Worm (Caenorhabditis elegans) whole organism, early embryonic: Measurements from ENCODE around the gene ZK353.3.

Experiments used
- B0310.2 ChIP-seq: sonication (generic microtip); optimal IDR thresholded peaks from 2 replicates; lab custom pipeline; 2016; ENCODE audit warnings: mild to moderate bottlenecking, missing genetic modification characterization, missing compliant biosample characterization
- F13C5.2 ChIP-seq: sonication (generic microtip); optimal IDR thresholded peaks from 2 replicates; lab custom pipeline; 2017; ENCODE audit warnings: mild to moderate bottlenecking, missing genetic modification characterization, inconsistent platforms, missing compliant biosample characterization
- aly-1 ChIP-seq: sonication (generic microtip); optimal IDR thresholded peaks from 2 replicates; lab custom pipeline; 2016; ENCODE audit warnings: missing genetic modification characterization, missing compliant biosample characterization
- ama-1 ChIP-seq: fragments of 150-350 bp; optimal IDR thresholded peaks from 2 replicates; lab custom pipeline; 2014
- ceh-13 ChIP-seq: fragments of 200-800 bp; sonication (Bioruptor generic); optimal IDR thresholded peaks from 2 replicates; lab custom pipeline; 2018; ENCODE audit warnings: mild to moderate bottlenecking, missing genetic modification characterization, missing compliant biosample characterization
- ceh-36 ChIP-seq: sonication (generic microtip); optimal IDR thresholded peaks from 2 replicates; lab custom pipeline; 2016; ENCODE audit warnings: missing genetic modification characterization, inconsistent platforms, missing compliant biosample characterization
- ets-7 ChIP-seq: sonication (generic microtip); optimal IDR thresholded peaks from 2 replicates; lab custom pipeline; 2016; ENCODE audit warnings: missing genotype, missing genetic modification characterization, missing compliant biosample characterization
- flt-1 ChIP-seq: fragments of 200-800 bp; sonication (Bioruptor generic); IDR thresholded peaks from 2 replicates; pipeline ENCODE4 v1.3.6; 2022; ENCODE audit warnings: missing genetic modification characterization, missing compliant biosample characterization
- hmbx-1 ChIP-seq: sonication (generic microtip); optimal IDR thresholded peaks from 2 replicates; lab custom pipeline; 2016; ENCODE audit warnings: mild to moderate bottlenecking, missing genetic modification characterization, missing compliant biosample characterization
- hmg-4 ChIP-seq: fragments of 200-800 bp; sonication (Bioruptor generic); optimal IDR thresholded peaks from 2 replicates; lab custom pipeline; 2018; ENCODE audit warnings: mild to moderate bottlenecking, missing genetic modification characterization, missing compliant biosample characterization
- hnd-1 ChIP-seq: sonication (generic microtip); optimal IDR thresholded peaks from 2 replicates; lab custom pipeline; 2016; ENCODE audit warnings: missing genetic modification characterization, missing compliant biosample characterization
- pes-1 ChIP-seq: fragments of 200-800 bp; sonication (Bioruptor generic); IDR thresholded peaks from 2 replicates; pipeline ENCODE4 v1.3.6; 2022; ENCODE audit warnings: missing genetic modification reagents, missing genetic modification characterization, missing compliant biosample characterization
- scrt-1 ChIP-seq: fragments of 200-800 bp; sonication (Bioruptor generic); IDR thresholded peaks from 2 replicates; pipeline ENCODE4 v1.3.6; 2022; ENCODE audit warnings: missing genetic modification characterization, missing compliant biosample characterization
- sea-1 ChIP-seq: fragments of 200-800 bp; sonication (Bioruptor generic); conservative IDR thresholded peaks from 2 replicates; pipeline ENCODE4 v1.3.6; 2022; ENCODE audit warnings: missing genetic modification characterization, missing compliant biosample characterization
- tbx-11 ChIP-seq: fragments of 200-800 bp; sonication (Bioruptor generic); IDR thresholded peaks from 2 replicates; pipeline ENCODE4 v1.3.6; 2022; ENCODE audit warnings: missing genetic modification characterization, missing compliant biosample characterization
- tbx-37 ChIP-seq: fragments of 200-800 bp; sonication (Bioruptor generic); conservative IDR thresholded peaks from 2 replicates; pipeline ENCODE4 v1.3.6; 2022; ENCODE audit warnings: missing genetic modification reagents, missing genetic modification characterization, missing compliant biosample characterization
- tra-4 ChIP-seq: sonication (generic microtip); optimal IDR thresholded peaks from 2 replicates; lab custom pipeline; 2017; ENCODE audit warnings: missing genetic modification characterization, missing compliant biosample characterization

Gene ZK353.3

DNA sequence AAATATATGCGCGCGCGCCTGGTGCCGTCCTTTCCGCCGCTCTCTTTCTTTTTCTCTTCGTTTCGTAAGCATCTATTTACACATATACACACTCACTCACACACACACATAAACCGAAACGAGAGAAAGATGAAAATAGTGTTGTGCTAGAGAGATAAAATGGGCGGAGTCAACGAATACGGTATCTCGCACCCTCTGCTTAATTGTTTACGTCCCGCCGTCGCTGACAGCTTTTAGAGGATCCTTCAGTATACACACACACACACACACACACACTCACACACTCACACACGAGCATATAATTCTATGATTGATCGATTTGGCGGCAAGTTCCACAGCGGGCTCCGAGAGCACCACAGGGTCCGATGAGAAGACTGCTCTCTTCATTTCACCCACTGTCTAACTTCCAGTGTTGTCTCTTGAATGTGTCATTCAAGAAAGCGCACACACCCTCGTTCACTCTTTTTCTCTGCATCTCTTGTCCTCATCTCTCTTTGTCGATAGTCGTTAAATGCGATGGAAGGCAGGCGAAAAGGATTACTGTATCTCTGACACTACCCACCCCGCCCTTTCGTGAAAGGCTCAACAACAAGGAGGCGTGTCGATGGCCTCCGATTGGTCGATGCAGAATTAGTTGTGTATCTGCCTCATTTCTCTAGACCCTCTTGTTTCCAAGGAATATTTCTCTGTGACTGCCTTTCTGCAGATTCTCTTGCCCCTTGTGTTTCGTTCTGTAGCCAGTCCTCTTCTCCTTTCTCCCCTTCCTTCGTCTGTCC is 21.6 kb downstream of the ZK353.3 start:
- no peak for TF ChIP-seq ets-7
- no peak for TF ChIP-seq scrt-1 (GFP tag; lab: Robert Waterston, UW)
- no peak for TF ChIP-seq tbx-37 (GFP tag; lab: Robert Waterston, UW)
- TF ChIP-seq hnd-1: no peak
- TF ChIP-seq sea-1 (GFP tag; lab: Robert Waterston, UW): no peak
- no peak for TF ChIP-seq hmbx-1 (tag; lab: Kevin White, UChicago)
- no peak for TF ChIP-seq ama-1 (lab: Kevin White, UChicago)
- TF ChIP-seq ceh-13 (GFP tag; lab: Kevin White, UChicago): no peak
- TF ChIP-seq B0310.2: peak; percentile 26
- no peak for TF ChIP-seq tra-4 (tag; lab: Kevin White, UChicago)
- peak; percentile 47 for TF ChIP-seq hmg-4 (GFP tag; lab: Kevin White, UChicago)
- TF ChIP-seq F13C5.2 (tag; lab: Kevin White, UChicago): peak; percentile 15
- TF ChIP-seq ceh-36 (tag; lab: Kevin White, UChicago): no peak
- 0 out of 2 replicates have a peak, but pooled peaks have one; percentile 2 for TF ChIP-seq flt-1
- no peak for TF ChIP-seq pes-1 (GFP tag; lab: Robert Waterston, UW)
- no peak for TF ChIP-seq aly-1 (tag; lab: Kevin White, UChicago)
- TF ChIP-seq tbx-11: no peak

DNA sequence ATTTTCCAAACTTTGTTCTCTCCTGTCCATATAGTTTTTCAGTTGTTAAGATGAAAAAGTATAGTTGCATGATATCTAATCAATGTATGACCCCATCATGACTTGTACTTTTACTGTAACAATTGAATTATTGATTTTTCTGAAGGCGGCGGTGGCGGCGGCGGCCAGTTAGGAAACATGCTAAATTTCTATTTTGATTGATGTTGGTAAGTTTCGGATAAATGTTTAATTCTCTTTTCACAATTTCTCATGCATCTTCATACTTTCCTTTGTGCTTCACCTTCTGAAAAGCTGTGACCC is 22.1 kb downstream of the ZK353.3 start, which contains the start of gene sor-1:
TSS of gene sor-1 (plus strand) at position 201 of the 300 bp plus-strand sequence.
- no peak for TF ChIP-seq ets-7
- no peak for TF ChIP-seq hnd-1
- TF ChIP-seq tbx-11: no peak
- no peak for TF ChIP-seq hmbx-1 (tag; lab: Kevin White, UChicago)
- no peak for TF ChIP-seq ama-1 (lab: Kevin White, UChicago)
- TF ChIP-seq tbx-37 (GFP tag; lab: Robert Waterston, UW): no peak
- TF ChIP-seq ceh-13 (GFP tag; lab: Kevin White, UChicago): no peak
- TF ChIP-seq B0310.2: no peak
- no peak for TF ChIP-seq scrt-1 (GFP tag; lab: Robert Waterston, UW)
- no peak for TF ChIP-seq aly-1 (tag; lab: Kevin White, UChicago)

DNA sequence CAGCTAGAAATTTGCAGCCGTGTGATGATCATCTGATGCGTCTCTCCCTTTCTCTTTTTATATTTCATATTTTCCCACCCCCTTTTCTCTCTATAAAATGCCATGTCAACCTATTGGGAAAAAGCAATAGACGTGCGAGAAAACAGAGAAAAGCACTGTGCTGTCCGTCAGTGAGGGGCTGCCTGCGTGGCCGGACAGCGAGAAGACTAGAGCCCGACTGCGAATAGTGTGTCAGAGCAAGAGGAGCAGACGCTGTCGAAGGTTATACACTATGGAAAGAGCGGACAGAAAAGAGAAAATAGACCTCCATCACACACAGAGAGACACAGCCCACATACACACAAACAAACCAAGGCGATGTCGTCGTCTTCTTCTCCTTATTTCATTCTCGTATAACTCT is 29.3 kb downstream of the ZK353.3 start:
- TF ChIP-seq hmg-4 (GFP tag; lab: Kevin White, UChicago) (peak; percentile 83), F13C5.2 (tag; lab: Kevin White, UChicago) (peak; percentile 58), hmbx-1 (tag; lab: Kevin White, UChicago) (no peak)

DNA sequence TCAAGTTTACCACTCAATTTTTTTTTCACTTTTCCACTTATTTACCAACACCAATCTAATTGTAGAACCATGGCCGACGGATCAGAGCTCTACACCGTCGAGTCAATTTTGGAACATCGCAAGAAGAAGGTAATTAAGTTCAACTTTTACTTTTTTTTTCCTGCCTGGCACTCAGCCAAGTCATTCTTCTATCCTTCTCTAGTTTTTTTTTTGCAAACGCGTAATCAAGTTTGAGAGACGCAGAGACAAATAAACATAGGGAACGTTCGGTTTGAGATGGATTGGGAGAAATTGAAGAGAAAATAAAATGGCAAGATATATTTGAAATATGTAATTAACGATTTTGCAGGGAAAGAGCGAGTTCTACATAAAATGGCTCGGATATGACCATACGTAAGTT is 30.5 kb downstream of the ZK353.3 start, which contains the start of gene cec-1:
TSS of gene cec-1 (plus strand) at position 63 of the 400 bp plus-strand sequence.
- TF ChIP-seq ama-1 (lab: Kevin White, UChicago): no peak
- TF ChIP-seq ets-7: no peak
- no peak for TF ChIP-seq hnd-1
- TF ChIP-seq hmg-4 (GFP tag; lab: Kevin White, UChicago): no peak
- no peak for TF ChIP-seq B0310.2
- TF ChIP-seq F13C5.2 (tag; lab: Kevin White, UChicago): no peak
- TF ChIP-seq tra-4 (tag; lab: Kevin White, UChicago): no peak
- no peak for TF ChIP-seq tbx-11
- TF ChIP-seq flt-1: no peak
- TF ChIP-seq ceh-13 (GFP tag; lab: Kevin White, UChicago): no peak
- no peak for TF ChIP-seq tbx-37 (GFP tag; lab: Robert Waterston, UW)

DNA sequence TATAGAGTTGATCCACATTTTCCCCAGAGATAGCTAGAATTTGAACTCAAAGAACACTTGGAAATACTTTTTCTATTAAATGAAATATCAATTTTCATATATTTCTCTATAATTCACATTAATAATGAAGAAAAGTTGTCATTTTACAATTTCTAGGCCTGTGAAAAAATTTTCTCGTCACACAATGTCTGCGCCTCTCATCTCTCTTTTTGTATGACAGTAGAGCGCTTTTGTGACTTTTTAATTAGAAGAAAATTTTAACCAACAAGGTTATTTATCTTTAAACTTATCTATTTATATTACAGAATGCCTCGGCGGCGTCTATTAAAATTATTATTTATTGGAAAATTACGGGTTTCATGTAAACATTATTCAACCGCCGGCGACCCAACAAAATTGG is 33.2 kb downstream of the ZK353.3 start, which contains the start of gene ZK1236.1:
TSS of gene ZK1236.1 (plus strand) at position 263 of the 400 bp plus-strand sequence.
- TF ChIP-seq aly-1 (tag; lab: Kevin White, UChicago) (no peak), sea-1 (GFP tag; lab: Robert Waterston, UW) (no peak), hmg-4 (GFP tag; lab: Kevin White, UChicago) (no peak), ets-7 (no peak), tbx-11 (no peak), flt-1 (no peak), tbx-37 (GFP tag; lab: Robert Waterston, UW) (no peak), ceh-13 (GFP tag; lab: Kevin White, UChicago) (no peak), ceh-36 (tag; lab: Kevin White, UChicago) (no peak), F13C5.2 (tag; lab: Kevin White, UChicago) (no peak), pes-1 (GFP tag; lab: Robert Waterston, UW) (no peak), ama-1 (lab: Kevin White, UChicago) (no peak), hnd-1 (no peak), hmbx-1 (tag; lab: Kevin White, UChicago) (no peak), scrt-1 (GFP tag; lab: Robert Waterston, UW) (no peak), tra-4 (tag; lab: Kevin White, UChicago) (no peak)

DNA sequence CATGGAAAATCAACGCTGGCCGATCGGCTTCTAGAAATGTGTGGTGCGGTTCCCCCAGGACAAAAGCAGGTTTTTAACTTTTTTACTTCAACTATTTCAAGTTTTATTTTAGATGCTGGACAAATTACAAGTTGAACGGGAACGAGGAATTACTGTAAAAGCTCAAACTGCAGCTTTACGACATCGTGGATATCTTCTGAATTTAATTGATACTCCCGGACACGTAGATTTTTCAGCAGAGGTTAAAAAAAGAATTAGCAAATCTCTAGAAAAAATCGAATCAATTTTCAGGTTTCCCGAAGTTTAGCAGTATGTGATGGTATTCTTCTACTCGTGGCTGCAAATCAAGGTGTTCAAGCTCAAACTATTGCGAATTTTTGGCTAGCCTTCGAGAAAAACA is 33.7 kb downstream of the ZK353.3 start:
- TF ChIP-seq ceh-13 (GFP tag; lab: Kevin White, UChicago): no peak
- TF ChIP-seq F13C5.2 (tag; lab: Kevin White, UChicago): no peak
- TF ChIP-seq hnd-1: no peak
- no peak for TF ChIP-seq ama-1 (lab: Kevin White, UChicago)
- no peak for TF ChIP-seq flt-1
- no peak for TF ChIP-seq pes-1 (GFP tag; lab: Robert Waterston, UW)
- TF ChIP-seq tbx-11: no peak
- TF ChIP-seq tra-4 (tag; lab: Kevin White, UChicago): no peak
- TF ChIP-seq scrt-1 (GFP tag; lab: Robert Waterston, UW): no peak
- no peak for TF ChIP-seq B0310.2
- TF ChIP-seq hmbx-1 (tag; lab: Kevin White, UChicago): no peak
- TF ChIP-seq hmg-4 (GFP tag; lab: Kevin White, UChicago): no peak
- TF ChIP-seq ets-7: no peak
- TF ChIP-seq sea-1 (GFP tag; lab: Robert Waterston, UW): no peak
- TF ChIP-seq ceh-36 (tag; lab: Kevin White, UChicago): no peak
- no peak for TF ChIP-seq aly-1 (tag; lab: Kevin White, UChicago)
- no peak for TF ChIP-seq tbx-37 (GFP tag; lab: Robert Waterston, UW)

DNA sequence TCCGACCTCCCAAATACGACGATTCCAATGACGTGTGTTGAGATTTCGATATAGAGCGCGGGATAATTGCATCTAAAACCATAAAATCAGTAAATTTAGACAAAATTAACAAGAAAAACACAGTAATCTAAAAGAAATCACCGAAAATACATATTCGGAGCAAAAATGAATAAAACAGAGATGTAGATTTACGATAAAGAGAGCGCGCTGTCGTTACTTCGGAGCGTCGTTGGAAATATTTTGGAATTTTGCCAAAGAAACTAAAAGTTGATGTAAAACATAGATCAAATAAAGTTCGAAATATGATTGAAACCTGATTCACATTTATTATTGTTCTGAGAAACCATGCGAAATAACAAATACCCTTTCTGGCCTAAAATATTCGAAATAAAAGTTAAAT is 36.4 kb downstream of the ZK353.3 start, which contains the start of gene ZK1236.5:
TSS of gene ZK1236.5 (minus strand) at position 72 of the 400 bp plus-strand sequence.
- TF ChIP-seq hnd-1 (no peak), scrt-1 (GFP tag; lab: Robert Waterston, UW) (no peak), tbx-11 (no peak), pes-1 (GFP tag; lab: Robert Waterston, UW) (no peak), ama-1 (lab: Kevin White, UChicago) (no peak), flt-1 (no peak), aly-1 (tag; lab: Kevin White, UChicago) (no peak), ceh-36 (tag; lab: Kevin White, UChicago) (no peak), hmbx-1 (tag; lab: Kevin White, UChicago) (no peak)
